Fruit fly (Drosophila melanogaster): ENCODE data around the gene S1P.
A peak's percentile ranks its signal among the peaks of the same experiment; 100 is the strongest.

S1P gene

dm6 chr3L:21604265-21604664, 12.9 kb downstream of the S1P start (continued):
- peak; percentile 37; the same call in 1 of the 2 replicates for TF ChIP-seq Xrp1 (GFP tag; IDR thresholded peaks at IDR 0.05)
- TF ChIP-seq zen2 (GFP tag; IDR thresholded peaks at IDR 0.05; ENCODE audit: partially characterized antibody), result no peak
- peak; percentile 16 for TF ChIP-seq Max (GFP tag; optimal IDR thresholded peaks at IDR 0.05)
- TF ChIP-seq fd102C (GFP tag; optimal IDR thresholded peaks at IDR 0.05), result no peak
- no peak for TF ChIP-seq ap (GFP tag; IDR thresholded peaks at IDR 0.05)
- peak; percentile 52 for TF ChIP-seq CG18764 (GFP tag; optimal IDR thresholded peaks at IDR 0.05)
- TF ChIP-seq ab (GFP tag; optimal IDR thresholded peaks at IDR 0.05), result no peak
- TF ChIP-seq CG6854 (GFP tag; optimal IDR thresholded peaks at IDR 0.05), result no peak
- peak; percentile 42; the same call in 1 of the 2 replicates for TF ChIP-seq CG11085 (GFP tag; IDR thresholded peaks at IDR 0.05)
- TF ChIP-seq Dbx (GFP tag; IDR thresholded peaks at IDR 0.05), result peak; percentile 82
- TF ChIP-seq CG9876 (GFP tag; optimal IDR thresholded peaks at IDR 0.05), result peak; percentile 75
- peak; percentile 67 for TF ChIP-seq Mrtf (GFP tag; IDR thresholded peaks at IDR 0.05)
- no peak for TF ChIP-seq Hmx (GFP tag; optimal IDR thresholded peaks at IDR 0.05)
- TF ChIP-seq CG32767 (GFP tag; IDR thresholded peaks at IDR 0.05), result 0 out of 2 replicates have a peak, but pooled peaks have one; percentile 34
- TF ChIP-seq nerfin-2 (GFP tag; IDR thresholded peaks at IDR 0.05; ENCODE audit: partially characterized antibody), result no peak
- TF ChIP-seq MBD-R2 (GFP tag; IDR thresholded peaks at IDR 0.05), result no peak
- TF ChIP-seq mirr (GFP tag; optimal IDR thresholded peaks at IDR 0.05), result no peak
- peak; percentile 49; the same call in 1 of the 2 replicates for TF ChIP-seq ttk (GFP tag; IDR thresholded peaks at IDR 0.05)
- peak; percentile 44; the same call in 1 of the 2 replicates for TF ChIP-seq aop (GFP tag; IDR thresholded peaks at IDR 0.05)
- no peak for TF ChIP-seq CG8281 (tag; optimal IDR thresholded peaks at IDR 0.05)
- no peak for TF ChIP-seq CG6254 (GFP tag; optimal IDR thresholded peaks at IDR 0.05)
- TF ChIP-seq dysf (GFP tag; IDR thresholded peaks at IDR 0.05), result peak; percentile 71; the same call in 2 of the 3 replicates
- TF ChIP-seq bigmax (GFP tag; optimal IDR thresholded peaks at IDR 0.05), result no peak
- peak; percentile 71; the same call in 1 of the 2 replicates for TF ChIP-seq vvl (GFP tag; IDR thresholded peaks at IDR 0.05)
- peak; percentile 59 for TF ChIP-seq tgo (GFP tag; IDR thresholded peaks at IDR 0.05)
- TF ChIP-seq kay (GFP tag; optimal IDR thresholded peaks at IDR 0.05), result peak; percentile 15
- TF ChIP-seq lov (optimal IDR thresholded peaks at IDR 0.05), result no peak
- TF ChIP-seq lov (GFP tag; IDR thresholded peaks at IDR 0.05), result no peak
- peak; percentile 61; the same call in 1 of the 2 replicates for TF ChIP-seq CG17328 (GFP tag; IDR thresholded peaks at IDR 0.05)
- TF ChIP-seq Elba2 (GFP tag; optimal IDR thresholded peaks at IDR 0.05), result peak; percentile 47
- no peak for TF ChIP-seq NC2α (GFP tag; optimal IDR thresholded peaks at IDR 0.05)
- no peak for TF ChIP-seq CG5953 (GFP tag; IDR thresholded peaks at IDR 0.05)
- no peak for TF ChIP-seq wdn (GFP tag; IDR thresholded peaks at IDR 0.05)
- TF ChIP-seq CG1647 (GFP tag; optimal IDR thresholded peaks at IDR 0.05), result peak; percentile 6
- no peak for TF ChIP-seq Gsc (GFP tag; IDR thresholded peaks at IDR 0.05)
- TF ChIP-seq ara (GFP tag; IDR thresholded peaks at IDR 0.05), result no peak
- no peak for TF ChIP-seq Doc2 (GFP tag; IDR thresholded peaks at IDR 0.05)
- no peak for TF ChIP-seq Scr (GFP tag; IDR thresholded peaks at IDR 0.05; ENCODE audit: partially characterized antibody)
- TF ChIP-seq hkb (optimal IDR thresholded peaks at IDR 0.05), result no peak
- peak; percentile 43; the same call in 1 of the 2 replicates for TF ChIP-seq hkb (GFP tag; IDR thresholded peaks at IDR 0.05)
- 0 out of 3 replicates have a peak, but pooled peaks have one; percentile 12 for TF ChIP-seq CG2889 (GFP tag; IDR thresholded peaks at IDR 0.05)
- peak; percentile 74 to 77 for TF ChIP-seq dpn (GFP tag; optimal IDR thresholded peaks at IDR 0.05)
- peak; percentile 97 for TF ChIP-seq CG3163 (GFP tag; optimal IDR thresholded peaks at IDR 0.05)
- TF ChIP-seq dmrt99B (tag; optimal IDR thresholded peaks at IDR 0.05), result no peak
- peak; percentile 65 for TF ChIP-seq HmgZ (tag; optimal IDR thresholded peaks at IDR 0.05)
- 0 out of 3 replicates have a peak, but pooled peaks have one; percentile 40 for TF ChIP-seq CG6175 (GFP tag; IDR thresholded peaks at IDR 0.05)
- TF ChIP-seq CG30431 (GFP tag; optimal IDR thresholded peaks at IDR 0.05), result peak; percentile 21
- peak; percentile 17 for TF ChIP-seq gsb-n (tag; optimal IDR thresholded peaks at IDR 0.05)
- TF ChIP-seq CG31441 (GFP tag; IDR thresholded peaks at IDR 0.05), result no peak
- peak; percentile 46 for TF ChIP-seq repo (GFP tag; optimal IDR thresholded peaks at IDR 0.05)
- no peak for TF ChIP-seq CG9437 (GFP tag; optimal IDR thresholded peaks at IDR 0.05)
- TF ChIP-seq Atf-2 (GFP tag; optimal IDR thresholded peaks at IDR 0.05), result peak; percentile 67
- peak; percentile 30 for TF ChIP-seq CG1233 (GFP tag; optimal IDR thresholded peaks at IDR 0.05)
